Fruit fly (Drosophila melanogaster) whole organism, wandering third instar larva: ENCODE measurements around the gene CG14662.

Experiments
- Abd-B ChIP-seq: fragments of >200 bp; optimal IDR thresholded peaks from 2 replicates; lab custom pipeline; 2017; ENCODE audit warnings: missing biosample characterization, missing genetic modification characterization
- CG32264 ChIP-seq: fragments of 200-800 bp; sonication (Bioruptor generic); optimal IDR thresholded peaks from 2 replicates; lab custom pipeline; 2016; ENCODE audit warnings: missing biosample characterization, missing genetic modification characterization
- CG9705 ChIP-seq: fragments of 200-800 bp; sonication (Bioruptor generic); optimal IDR thresholded peaks from 2 replicates; lab custom pipeline; 2018; ENCODE audit warnings: missing biosample characterization, mild to moderate bottlenecking, missing genetic modification characterization
- CrebA ChIP-seq: fragments of 200-800 bp; sonication (Bioruptor generic); optimal IDR thresholded peaks from 2 replicates; lab custom pipeline; 2016; ENCODE audit warnings: missing biosample characterization, mild to moderate bottlenecking, missing genetic modification characterization, borderline replicate concordance
- Dfd ChIP-seq: fragments of >200 bp; optimal IDR thresholded peaks from 2 replicates; lab custom pipeline; 2017; ENCODE audit warnings: missing biosample characterization, missing genetic modification characterization
- Dif ChIP-seq: fragments of 200-275, 200-300 bp; sonication (Bioruptor generic); optimal IDR thresholded peaks from 2 replicates; lab custom pipeline; 2018; ENCODE audit warnings: missing biosample characterization, missing genetic modification characterization; ENCODE audit not compliant: partially characterized antibody
- GATAd ChIP-seq: sonication (Bioruptor generic); optimal IDR thresholded peaks from 2 replicates; lab custom pipeline; 2016; ENCODE audit warnings: missing biosample characterization, missing genetic modification characterization
- HLH106 ChIP-seq: fragments of 200-800 bp; optimal IDR thresholded peaks from 3 replicates; lab custom pipeline; 2019; ENCODE audit warnings: missing biosample characterization, mild to moderate bottlenecking, missing genetic modification characterization, moderate library complexity
- Hnf4 ChIP-seq: fragments of 200-800 bp; sonication (Bioruptor generic); optimal IDR thresholded peaks from 2 replicates; lab custom pipeline; 2016; ENCODE audit warnings: missing biosample characterization, mild to moderate bottlenecking, missing genetic modification characterization
- Hr78 ChIP-seq: fragments of >200 bp; optimal IDR thresholded peaks from 2 replicates; lab custom pipeline; 2017; ENCODE audit warnings: missing biosample characterization, missing genetic modification characterization
- Hr83 ChIP-seq: fragments of 200-300 bp; sonication (Bioruptor generic); optimal IDR thresholded peaks from 2 replicates; lab custom pipeline; 2016; ENCODE audit warnings: missing biosample characterization, mild to moderate bottlenecking, missing genetic modification characterization, moderate library complexity; ENCODE audit not compliant: poor library complexity, severe bottlenecking
- Jra ChIP-seq: sonication (Bioruptor generic); optimal IDR thresholded peaks from 2 replicates; lab custom pipeline; 2016; ENCODE audit warnings: missing biosample characterization, missing genetic modification characterization
- Mio ChIP-seq: sonication (Bioruptor generic); optimal IDR thresholded peaks from 2 replicates; lab custom pipeline; 2016; ENCODE audit warnings: missing biosample characterization, missing genetic modification characterization
- Myc ChIP-seq: fragments of >200 bp; optimal IDR thresholded peaks from 2 replicates; lab custom pipeline; 2017
- N ChIP-seq: fragments of >200 bp; optimal IDR thresholded peaks from 2 replicates; lab custom pipeline; 2018; ENCODE audit warnings: missing biosample characterization, missing external identifiers, missing genetic modification characterization
- OdsH ChIP-seq: fragments of 200-800 bp; sonication (Bioruptor generic); optimal IDR thresholded peaks from 2 replicates; lab custom pipeline; 2016; ENCODE audit warnings: missing biosample characterization, mild to moderate bottlenecking, missing genetic modification characterization
- Rel ChIP-seq, 2 experiments: fragments of 200-800 bp; sonication (Bioruptor generic) in 1 of 2; optimal IDR thresholded peaks; 2 replicates in 1 of 2; 3 replicates in 1 of 2; lab custom pipeline; 2016 to 2019; ENCODE audit warnings: mild to moderate bottlenecking in 2 of 2, missing biosample characterization in 2 of 2, missing genetic modification characterization in 2 of 2, moderate library complexity in 1 of 2
- Sp1 ChIP-seq: fragments of 200-800 bp; sonication (Bioruptor generic); optimal IDR thresholded peaks from 3 replicates; lab custom pipeline; 2019; ENCODE audit warnings: missing biosample characterization, mild to moderate bottlenecking, missing genetic modification characterization, moderate library complexity
- Vsx2 ChIP-seq: fragments of 200-300, 225-300 bp; sonication (Bioruptor generic); optimal IDR thresholded peaks from 2 replicates; lab custom pipeline; 2018; ENCODE audit warnings: missing biosample characterization, missing genetic modification characterization; ENCODE audit not compliant: partially characterized antibody
- br ChIP-seq: fragments of 200-800 bp; sonication (Bioruptor generic); optimal IDR thresholded peaks from 2 replicates; lab custom pipeline; 2016; ENCODE audit warnings: missing biosample characterization, missing genetic modification characterization
- brk ChIP-seq: fragments of 200-800 bp; sonication (Bioruptor generic); optimal IDR thresholded peaks from 2 replicates; lab custom pipeline; 2016; ENCODE audit warnings: missing biosample characterization, mild to moderate bottlenecking, missing genetic modification characterization
- dl ChIP-seq, 2 experiments: fragments of 175-275, 200-275 bp in 1 of 2; fragments of 200-275 bp in 1 of 2; sonication (Bioruptor generic); optimal IDR thresholded peaks; lab custom pipeline; 2018; ENCODE audit warnings: mild to moderate bottlenecking in 2 of 2, missing biosample characterization in 2 of 2, missing genetic modification characterization in 2 of 2, moderate library complexity in 2 of 2; ENCODE audit not compliant: partially characterized antibody in 2 of 2, insufficient read depth in 1 of 2
- dmrt93B ChIP-seq: fragments of 200-800 bp; sonication (Bioruptor generic); optimal IDR thresholded peaks from 2 replicates; lab custom pipeline; 2018; ENCODE audit warnings: missing biosample characterization, mild to moderate bottlenecking, missing genetic modification characterization
- dsf ChIP-seq: sonication (Bioruptor generic); optimal IDR thresholded peaks from 2 replicates; lab custom pipeline; 2016; ENCODE audit warnings: missing biosample characterization, missing genetic modification characterization, borderline replicate concordance
- ey ChIP-seq: fragments of 200-800 bp; sonication (Bioruptor generic); optimal IDR thresholded peaks from 2 replicates; lab custom pipeline; 2016; ENCODE audit warnings: missing biosample characterization, missing genetic modification characterization
- foxo ChIP-seq, 2 experiments: fragments of 200-800 bp; sonication (Bioruptor generic); optimal IDR thresholded peaks; 2 replicates in 1 of 2; 3 replicates in 1 of 2; lab custom pipeline; 2016 to 2017; ENCODE audit warnings: missing biosample characterization in 2 of 2, missing genetic modification characterization in 2 of 2
- fru ChIP-seq: fragments of 200-800 bp; sonication (Bioruptor generic); optimal IDR thresholded peaks from 3 replicates; lab custom pipeline; 2016; ENCODE audit warnings: missing biosample characterization, mild to moderate bottlenecking, missing genetic modification characterization
- h ChIP-seq: fragments of 200-800 bp; sonication (Bioruptor generic); optimal IDR thresholded peaks from 3 replicates; lab custom pipeline; 2016; ENCODE audit warnings: missing biosample characterization, mild to moderate bottlenecking, missing genetic modification characterization
- jim ChIP-seq: fragments of 175-275, 200-325 bp; sonication (Bioruptor generic); optimal IDR thresholded peaks from 2 replicates; lab custom pipeline; 2016; ENCODE audit warnings: missing biosample characterization, mild to moderate bottlenecking, missing genetic modification characterization
- lola ChIP-seq: fragments of >200 bp; optimal IDR thresholded peaks from 2 replicates; lab custom pipeline; 2017; ENCODE audit warnings: missing biosample characterization, missing genetic modification characterization
- pan ChIP-seq: fragments of >200 bp; optimal IDR thresholded peaks from 2 replicates; lab custom pipeline; 2017
- psq ChIP-seq: fragments of 200-800 bp; sonication (Bioruptor generic); optimal IDR thresholded peaks from 3 replicates; lab custom pipeline; 2017; ENCODE audit warnings: missing biosample characterization, mild to moderate bottlenecking, missing genetic modification characterization, moderate library complexity
- rgr ChIP-seq: fragments of 200-800 bp; sonication (Bioruptor generic); optimal IDR thresholded peaks from 3 replicates; lab custom pipeline; 2016; ENCODE audit warnings: missing biosample characterization, mild to moderate bottlenecking, missing genetic modification characterization
- sage ChIP-seq: fragments of 200-800 bp; sonication (Bioruptor generic); optimal IDR thresholded peaks from 2 replicates; lab custom pipeline; 2016; ENCODE audit warnings: missing biosample characterization, mild to moderate bottlenecking, missing genetic modification characterization
- sv ChIP-seq: fragments of 200-800 bp; sonication (Bioruptor generic); optimal IDR thresholded peaks from 3 replicates; lab custom pipeline; 2016; ENCODE audit warnings: missing biosample characterization, missing genetic modification characterization
- tai ChIP-seq: sonication (Bioruptor generic); optimal IDR thresholded peaks from 2 replicates; lab custom pipeline; 2016; ENCODE audit warnings: missing biosample characterization, missing genetic modification characterization
- usp ChIP-seq: fragments of >200 bp; optimal IDR thresholded peaks from 2 replicates; lab custom pipeline; 2017; ENCODE audit warnings: missing biosample characterization, missing genetic modification characterization
- woc ChIP-seq: sonication (Bioruptor generic); optimal IDR thresholded peaks from 2 replicates; lab custom pipeline; 2016; ENCODE audit warnings: missing biosample characterization, mild to moderate bottlenecking, missing genetic modification characterization

CG14662 gene

DNA sequence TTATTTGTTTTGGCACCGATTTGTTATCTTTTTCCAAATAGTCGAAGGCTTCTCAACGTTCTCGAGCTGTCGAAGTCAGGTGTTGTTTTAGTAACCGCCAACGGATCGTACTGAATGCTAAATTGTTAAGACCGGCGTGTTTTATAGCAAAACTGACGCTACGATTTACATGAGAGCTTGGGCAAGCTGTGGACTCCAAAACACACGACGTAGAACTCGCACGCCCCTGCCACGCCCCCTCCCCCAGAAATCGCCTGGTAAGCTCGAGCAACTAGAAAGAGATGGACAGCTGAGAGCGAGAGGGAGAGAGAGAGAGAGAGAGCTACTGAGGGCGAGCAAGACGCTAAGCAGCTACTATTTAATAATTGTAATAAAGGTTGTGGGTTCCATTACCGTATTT is 28.9 kb downstream of the CG14662 start, which contains the start of gene Jhbp3:
Jhbp3 (minus strand) TSS at position 101 of the 400 bp plus-strand sequence.
- no peak for TF ChIP-seq Jra (GFP tag; lab: Kevin White, UChicago)
- TF ChIP-seq CrebA (GFP tag; lab: Kevin White, UChicago): no peak

DNA sequence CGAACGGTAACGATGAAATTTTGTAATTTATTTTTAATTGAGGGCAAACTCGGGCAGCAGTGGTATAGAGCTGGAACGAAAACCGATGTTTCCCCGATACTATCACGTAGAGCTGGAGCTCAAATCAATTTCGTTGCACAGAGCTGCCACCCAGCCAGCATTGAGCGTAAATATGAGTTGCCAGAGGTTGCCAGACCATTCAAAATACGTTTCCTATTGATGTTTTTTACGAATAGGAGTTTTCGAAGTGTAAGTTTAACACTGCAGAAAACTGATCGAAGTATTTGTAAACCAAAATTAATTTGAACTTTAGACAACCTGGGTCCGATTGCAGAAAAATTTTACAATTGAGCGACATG is 31.5 kb downstream of the CG14662 start, which contains the start of gene Ubc6:
Ubc6 (minus strand) TSS at position 112 of the 359 bp plus-strand sequence.
- TF ChIP-seq Jra (GFP tag; lab: Kevin White, UChicago): peak; percentile 61
- no peak for TF ChIP-seq CG32264 (GFP tag; lab: Kevin White, UChicago)
- peak; percentile 56 for TF ChIP-seq sv
- TF ChIP-seq rgr: peak; percentile 77
- peak; percentile 64 for TF ChIP-seq fru (GFP tag; lab: Kevin White, UChicago)
- TF ChIP-seq Rel (GFP tag; optimal IDR thresholded peaks at IDR 0.05; lab: Kevin White, UChicago): no peak
- TF ChIP-seq Rel (tag; optimal IDR thresholded peaks at IDR 0.05; lab: Kevin White, UChicago): peak; percentile 63
- TF ChIP-seq foxo (GFP tag; optimal IDR thresholded peaks at IDR 0.05; lab: Kevin White, UChicago): peak in 1 of 2 experiments; percentile 76
- peak; percentile 58 for TF ChIP-seq psq (GFP tag; lab: Kevin White, UChicago)
- no peak for TF ChIP-seq dl (GFP tag; optimal IDR thresholded peaks at IDR 0.05; lab: Kevin White, UChicago; ENCODE audit: insufficient read depth in 1 of 2, partially characterized antibody in 2 of 2)
- peak; percentile 10 for TF ChIP-seq dmrt93B
- TF ChIP-seq Myc (lab: Kevin White, UChicago): no peak
- TF ChIP-seq HLH106 (tag; lab: Kevin White, UChicago): peak; percentile 60
- no peak for TF ChIP-seq sage (GFP tag; lab: Kevin White, UChicago)
- peak; percentile 2 for TF ChIP-seq Sp1
- TF ChIP-seq woc (GFP tag; lab: Kevin White, UChicago): peak; percentile 17
- TF ChIP-seq Abd-B (GFP tag; lab: Kevin White, UChicago): no peak
- no peak for TF ChIP-seq CG9705 (GFP tag; lab: Kevin White, UChicago)
- no peak for TF ChIP-seq usp (GFP tag; lab: Kevin White, UChicago)
- TF ChIP-seq dsf (GFP tag; lab: Kevin White, UChicago): no peak
- TF ChIP-seq Hnf4 (GFP tag; lab: Kevin White, UChicago): peak; percentile 82
- TF ChIP-seq brk (GFP tag; lab: Kevin White, UChicago): peak; percentile 70
- TF ChIP-seq OdsH (GFP tag; lab: Kevin White, UChicago): peak; percentile 32
- peak; percentile 60 for TF ChIP-seq jim
- peak; percentile 10 for TF ChIP-seq N (GFP tag; lab: Kevin White, UChicago)
- TF ChIP-seq h (GFP tag; lab: Kevin White, UChicago): peak; percentile 71
- TF ChIP-seq pan: no peak
- TF ChIP-seq Dif (GFP tag; lab: Kevin White, UChicago): no peak
- TF ChIP-seq Mio (GFP tag; lab: Kevin White, UChicago): no peak
- TF ChIP-seq Hr83: peak; percentile 87
- peak; percentile 76 for TF ChIP-seq tai
- TF ChIP-seq Vsx2 (GFP tag; lab: Kevin White, UChicago): no peak
- peak; percentile 57 for TF ChIP-seq br
- peak; percentile 74 for TF ChIP-seq ey
- no peak for TF ChIP-seq GATAd (GFP tag; lab: Kevin White, UChicago)

DNA sequence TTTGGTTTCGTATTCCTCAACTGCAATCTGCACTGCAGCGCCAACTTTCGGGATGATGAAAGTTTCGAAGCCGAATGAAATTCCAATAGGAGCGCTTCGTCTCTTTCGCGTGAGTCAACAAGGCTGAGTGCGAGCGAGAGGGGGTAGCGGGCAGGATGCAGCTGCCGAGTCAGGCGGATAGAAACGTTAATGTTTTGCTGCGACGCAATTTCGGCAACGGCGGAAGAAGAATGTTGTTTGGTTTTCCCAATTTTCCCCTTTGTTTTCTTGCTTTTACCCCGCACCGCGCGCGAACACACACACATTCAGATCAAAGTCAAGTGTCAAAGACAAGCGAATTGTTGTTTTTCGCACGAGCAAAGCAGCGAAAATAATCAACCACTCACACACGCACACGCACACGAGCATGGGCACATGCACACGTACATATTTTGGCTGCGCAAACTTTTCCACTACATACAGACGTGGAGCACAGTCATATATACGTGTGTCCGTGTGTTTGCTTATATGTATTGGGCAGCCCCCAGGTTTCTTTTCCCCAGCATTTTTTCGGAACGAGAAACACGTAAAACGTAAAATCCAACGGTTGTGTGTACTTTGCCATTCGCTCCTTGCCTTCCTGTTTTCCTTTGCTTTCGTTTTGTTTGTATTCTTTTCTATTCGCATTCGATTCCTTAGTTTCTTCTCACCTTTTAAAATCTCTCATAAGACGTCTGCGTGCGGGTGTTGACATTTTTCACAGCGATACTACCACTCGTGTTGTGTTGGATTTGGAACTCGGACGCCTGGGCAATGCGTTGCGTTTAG is 32.1 kb downstream of the CG14662 start:
- TF ChIP-seq Vsx2 (GFP tag; lab: Kevin White, UChicago) (no peak), fru (GFP tag; lab: Kevin White, UChicago) (no peak), lola (GFP tag; lab: Kevin White, UChicago) (no peak), Myc (lab: Kevin White, UChicago) (no peak), Dfd (GFP tag; lab: Kevin White, UChicago) (no peak), woc (GFP tag; lab: Kevin White, UChicago) (no peak), Dif (GFP tag; lab: Kevin White, UChicago) (peak; percentile 53), Sp1 (no peak), CG32264 (GFP tag; lab: Kevin White, UChicago) (no peak), h (GFP tag; lab: Kevin White, UChicago) (peak; percentile 64), sage (GFP tag; lab: Kevin White, UChicago) (no peak), rgr (peak; percentile 18), Rel (GFP tag; optimal IDR thresholded peaks at IDR 0.05; lab: Kevin White, UChicago) (no peak), Rel (tag; optimal IDR thresholded peaks at IDR 0.05; lab: Kevin White, UChicago) (peak; percentile 73), Hr83 (no peak), OdsH (GFP tag; lab: Kevin White, UChicago) (no peak), Hnf4 (GFP tag; lab: Kevin White, UChicago) (peak; percentile 32), br (peak; percentile 23), foxo (GFP tag; optimal IDR thresholded peaks at IDR 0.05; lab: Kevin White, UChicago) (no peak), dmrt93B (no peak), CrebA (GFP tag; lab: Kevin White, UChicago) (peak; percentile 76), ey (no peak), sv (no peak), N (GFP tag; lab: Kevin White, UChicago) (peak; percentile 74), Hr78 (GFP tag; lab: Kevin White, UChicago) (no peak), usp (GFP tag; lab: Kevin White, UChicago) (no peak), Abd-B (GFP tag; lab: Kevin White, UChicago) (no peak), tai (no peak), dsf (GFP tag; lab: Kevin White, UChicago) (no peak), jim (no peak), Jra (GFP tag; lab: Kevin White, UChicago) (peak; percentile 21), psq (GFP tag; lab: Kevin White, UChicago) (no peak), GATAd (GFP tag; lab: Kevin White, UChicago) (no peak), brk (GFP tag; lab: Kevin White, UChicago) (no peak), dl (GFP tag; optimal IDR thresholded peaks at IDR 0.05; lab: Kevin White, UChicago; ENCODE audit: insufficient read depth in 1 of 2, partially characterized antibody in 2 of 2) (peak in 1 of 2 experiments; percentile 8), CG9705 (GFP tag; lab: Kevin White, UChicago) (no peak)
